Fruit fly (Drosophila melanogaster) whole organism, embryonic: ENCODE measurements around the gene Teh1.

Source experiments
- Atf-2 ChIP-seq: fragments of 200-800 bp; sonication (Bioruptor generic); optimal IDR thresholded peaks from 2 replicates; lab custom pipeline; 2016; ENCODE audit warnings: missing biosample characterization, missing genetic modification characterization
- Awh ChIP-seq: fragments of 200-800 bp; sonication (Bioruptor generic); IDR thresholded peaks from 2 replicates; pipeline ENCODE4, ENCODE4 v1.3.6; 2022; ENCODE audit warnings: missing biosample characterization, missing genetic modification characterization
- CG10543 ChIP-seq: fragments of 200-800 bp; sonication (Bioruptor generic); optimal IDR thresholded peaks from 3 replicates; lab custom pipeline; 2017; ENCODE audit warnings: missing biosample characterization, mild to moderate bottlenecking, missing genetic modification characterization, moderate library complexity
- CG12942 ChIP-seq: fragments of 200-800 bp; sonication (Bioruptor generic); optimal IDR thresholded peaks from 3 replicates; lab custom pipeline; 2016; ENCODE audit warnings: missing biosample characterization, missing genetic modification characterization
- CG14965 ChIP-seq: fragments of 200-800 bp; sonication (Bioruptor generic); optimal IDR thresholded peaks from 2 replicates; lab custom pipeline; 2016; ENCODE audit warnings: missing biosample characterization, missing genetic modification characterization, borderline replicate concordance
- CG15073 ChIP-seq: fragments of 200-800 bp; sonication (Bioruptor generic); optimal IDR thresholded peaks from 2 replicates; lab custom pipeline; 2016; ENCODE audit warnings: missing biosample characterization, missing genetic modification characterization
- CG15479 ChIP-seq: fragments of 200-800 bp; sonication (Bioruptor generic); optimal IDR thresholded peaks from 3 replicates; lab custom pipeline; 2019; ENCODE audit warnings: missing biosample characterization, mild to moderate bottlenecking, missing genetic modification characterization, moderate library complexity
- CG15601 ChIP-seq: fragments of 200-800 bp; sonication (Bioruptor generic); optimal IDR thresholded peaks from 3 replicates; lab custom pipeline; 2019; ENCODE audit warnings: missing biosample characterization, mild to moderate bottlenecking, missing genetic modification characterization, moderate library complexity
- CG1602 ChIP-seq: fragments of 200-800 bp; sonication (Bioruptor generic); optimal IDR thresholded peaks from 3 replicates; lab custom pipeline; 2016; ENCODE audit warnings: missing biosample characterization, missing genetic modification characterization
- CG17359 ChIP-seq: fragments of 200-800 bp; sonication (Bioruptor generic); optimal IDR thresholded peaks from 3 replicates; lab custom pipeline; 2018; ENCODE audit warnings: missing biosample characterization, mild to moderate bottlenecking, missing genetic modification characterization, moderate library complexity
- CG2712 ChIP-seq: fragments of 200-800 bp; optimal IDR thresholded peaks from 3 replicates; lab custom pipeline; 2019; ENCODE audit warnings: missing biosample characterization, mild to moderate bottlenecking, missing genetic modification characterization, moderate library complexity
- CG4328 ChIP-seq: fragments of 200-800 bp; sonication (Bioruptor generic); optimal IDR thresholded peaks from 3 replicates; lab custom pipeline; 2017; ENCODE audit warnings: missing biosample characterization, missing genetic modification reagents, missing genetic modification characterization
- CG4730 ChIP-seq: fragments of 200-800 bp; sonication (Bioruptor generic); IDR thresholded peaks from 2 replicates; pipeline ENCODE4 v1.3.6; 2022; ENCODE audit warnings: missing biosample characterization, missing genetic modification characterization
- CG4820 ChIP-seq: fragments of 200-800 bp; sonication (Bioruptor generic); optimal IDR thresholded peaks from 3 replicates; lab custom pipeline; 2016; ENCODE audit warnings: missing biosample characterization, missing genetic modification characterization
- CG5953 ChIP-seq: fragments of 200-800 bp; sonication (Bioruptor generic); IDR thresholded peaks from 2 replicates; pipeline ENCODE4 v1.3.6; 2022; ENCODE audit warnings: missing biosample characterization, missing genetic modification characterization
- CG6765 ChIP-seq: fragments of 200-800 bp; sonication (Bioruptor generic); optimal IDR thresholded peaks from 3 replicates; lab custom pipeline; 2017; ENCODE audit warnings: missing biosample characterization, mild to moderate bottlenecking, missing genetic modification characterization
- CG7745 ChIP-seq: fragments of 200-800 bp; sonication (Bioruptor generic); optimal IDR thresholded peaks from 2 replicates; lab custom pipeline; 2018; ENCODE audit warnings: missing biosample characterization, mild to moderate bottlenecking, missing genetic modification characterization, moderate library complexity
- CG9797 ChIP-seq: fragments of 200-800 bp; sonication (Bioruptor generic); optimal IDR thresholded peaks from 3 replicates; lab custom pipeline; 2018; ENCODE audit warnings: missing biosample characterization, mild to moderate bottlenecking, missing genetic modification characterization
- CG9876 ChIP-seq: fragments of 200-800 bp; sonication (Bioruptor generic); optimal IDR thresholded peaks from 2 replicates; lab custom pipeline; 2016; ENCODE audit warnings: missing biosample characterization, missing genetic modification characterization
- CkIIα-i1 ChIP-seq: fragments of 200-800 bp; sonication (Bioruptor generic); IDR thresholded peaks from 2 replicates; pipeline ENCODE4 v1.3.6; 2022; ENCODE audit warnings: missing biosample characterization, missing genetic modification characterization
- CrebB ChIP-seq: fragments of 200-800 bp; sonication (Bioruptor generic); optimal IDR thresholded peaks from 3 replicates; lab custom pipeline; 2018; ENCODE audit warnings: missing biosample characterization, mild to moderate bottlenecking, missing genetic modification characterization
- Dad ChIP-seq: fragments of 200-800 bp; sonication (Bioruptor generic); optimal IDR thresholded peaks from 3 replicates; lab custom pipeline; 2016; ENCODE audit warnings: missing biosample characterization, missing genetic modification characterization
- Dek ChIP-seq: fragments of 200-800 bp; sonication (Bioruptor generic); optimal IDR thresholded peaks from 3 replicates; lab custom pipeline; 2019; ENCODE audit warnings: missing biosample characterization, mild to moderate bottlenecking, missing genetic modification characterization, moderate library complexity
- Gsc ChIP-seq: fragments of 200-800 bp; sonication (Bioruptor generic); IDR thresholded peaks from 2 replicates; pipeline ENCODE4 v1.3.6; 2022; ENCODE audit warnings: missing biosample characterization, missing genetic modification characterization
- Hsf ChIP-seq: fragments of 200-800 bp; sonication (Bioruptor generic); optimal IDR thresholded peaks from 3 replicates; lab custom pipeline; 2016; ENCODE audit warnings: missing biosample characterization, missing genetic modification characterization
- Lim3 ChIP-seq: fragments of 200-800 bp; sonication (Bioruptor generic); IDR thresholded peaks from 2 replicates; pipeline ENCODE4 v1.3.6; 2022; ENCODE audit warnings: missing biosample characterization, missing genetic modification characterization
- NFAT ChIP-seq: fragments of 200-800 bp; sonication (Bioruptor generic); IDR thresholded peaks from 2 replicates; pipeline ENCODE4 v1.3.6; 2022; ENCODE audit warnings: missing biosample characterization, missing genetic modification characterization
- Poxn ChIP-seq: fragments of 200-800 bp; sonication (Bioruptor generic); IDR thresholded peaks from 2 replicates; pipeline ENCODE4 v1.3.6; 2022; ENCODE audit warnings: missing biosample characterization, missing genetic modification characterization
- Sox102F ChIP-seq: fragments of 200-800 bp; sonication (Bioruptor generic); optimal IDR thresholded peaks from 2 replicates; lab custom pipeline; 2018; ENCODE audit warnings: missing biosample characterization, mild to moderate bottlenecking, missing genetic modification characterization, moderate library complexity
- Sry-δ ChIP-seq: fragments of 200-800 bp; sonication (Bioruptor generic); optimal IDR thresholded peaks from 2 replicates; lab custom pipeline; 2016; ENCODE audit warnings: missing biosample characterization, missing genetic modification characterization
- ash1 ChIP-seq: fragments of 200-800 bp; sonication (Bioruptor generic); optimal IDR thresholded peaks from 2 replicates; lab custom pipeline; 2018; ENCODE audit warnings: missing biosample characterization, mild to moderate bottlenecking, missing genetic modification characterization
- bbx ChIP-seq: fragments of 200-800 bp; sonication (Bioruptor generic); IDR thresholded peaks from 2 replicates; pipeline ENCODE4 v1.3.6; 2022; ENCODE audit warnings: missing biosample characterization, missing genetic modification characterization; ENCODE audit not compliant: partially characterized antibody
- cad ChIP-seq: fragments of >200 bp; optimal IDR thresholded peaks from 2 replicates; lab custom pipeline; 2017; ENCODE audit warnings: missing biosample characterization, missing genetic modification characterization
- chinmo ChIP-seq: fragments of 200-800 bp; sonication (Bioruptor generic); IDR thresholded peaks from 4 replicates; pipeline ENCODE4 v1.3.6; 2022; ENCODE audit warnings: missing biosample characterization, missing genetic modification characterization; ENCODE audit not compliant: partially characterized antibody
- dmrt99B ChIP-seq: fragments of 200-800 bp; sonication (Bioruptor generic); optimal IDR thresholded peaks from 2 replicates; lab custom pipeline; 2018; ENCODE audit warnings: missing biosample characterization, mild to moderate bottlenecking, missing genetic modification characterization, moderate library complexity
- ems ChIP-seq: fragments of 200-800 bp; sonication (Bioruptor generic); optimal IDR thresholded peaks from 3 replicates; lab custom pipeline; 2016; ENCODE audit warnings: missing biosample characterization, missing genetic modification characterization
- ftz-f1 ChIP-seq: fragments of 200-800 bp; sonication (Bioruptor generic); optimal IDR thresholded peaks from 2 replicates; lab custom pipeline; 2016; ENCODE audit warnings: missing biosample characterization, missing genetic modification characterization
- gce ChIP-seq: fragments of 200-800 bp; sonication (Bioruptor generic); IDR thresholded peaks from 3 replicates; pipeline ENCODE4 v1.3.6; 2022; ENCODE audit warnings: missing biosample characterization, missing genetic modification characterization
- her ChIP-seq: fragments of 200-800 bp; sonication (Bioruptor generic); optimal IDR thresholded peaks from 2 replicates; lab custom pipeline; 2016; ENCODE audit warnings: missing biosample characterization, missing genetic modification characterization
- insv ChIP-seq, 2 experiments: fragments of 200-800 bp; sonication (Bioruptor generic); optimal IDR thresholded peaks; 3 replicates each; lab custom pipeline; 2016 to 2018; ENCODE audit warnings: missing biosample characterization in 2 of 2, missing genetic modification characterization in 2 of 2
- lbe ChIP-seq: fragments of 200-800 bp; sonication (Bioruptor generic); optimal IDR thresholded peaks from 2 replicates; lab custom pipeline; 2016; ENCODE audit warnings: missing biosample characterization, mild to moderate bottlenecking, missing genetic modification characterization
- maf-S ChIP-seq: fragments of 200-800 bp; sonication (Bioruptor generic); optimal IDR thresholded peaks from 2 replicates; lab custom pipeline; 2016; ENCODE audit warnings: missing biosample characterization, missing genetic modification characterization
- nmo ChIP-seq: fragments of 200-800 bp; sonication (Bioruptor generic); optimal IDR thresholded peaks from 2 replicates; lab custom pipeline; 2018; ENCODE audit warnings: missing biosample characterization, mild to moderate bottlenecking, missing genetic modification characterization, moderate library complexity
- prd ChIP-seq, 3 experiments: fragments of >200 bp in 2 of 3; fragments of 200-800 bp in 1 of 3; sonication (Bioruptor generic) in 1 of 3; optimal IDR thresholded peaks in 2 of 3; IDR thresholded peaks in 1 of 3; 2 replicates in 2 of 3; 3 replicates in 1 of 3; pipeline versions ENCODE4 v1.3.6 to Lab custom; 2017 to 2022; ENCODE audit warnings: missing biosample characterization in 1 of 3, missing genetic modification characterization in 1 of 3
- ro ChIP-seq: fragments of 200-800 bp; sonication (Bioruptor generic); IDR thresholded peaks from 2 replicates; pipeline ENCODE4 v1.3.6; 2022; ENCODE audit warnings: missing biosample characterization, missing genetic modification characterization
- run ChIP-seq: fragments of 200-800 bp; sonication (Bioruptor generic); optimal IDR thresholded peaks from 3 replicates; lab custom pipeline; 2018; ENCODE audit warnings: missing biosample characterization, mild to moderate bottlenecking, missing genetic modification characterization
- stc ChIP-seq: fragments of 200-800 bp; sonication (Bioruptor generic); IDR thresholded peaks from 2 replicates; pipeline ENCODE4 v1.3.6; 2022; ENCODE audit warnings: missing biosample characterization, missing genetic modification characterization
- tx ChIP-seq: fragments of 200-800 bp; sonication (Bioruptor generic); optimal IDR thresholded peaks from 2 replicates; lab custom pipeline; 2016; ENCODE audit warnings: missing biosample characterization, missing genetic modification characterization
- unc-4 ChIP-seq: fragments of 200-800 bp; sonication (Bioruptor generic); IDR thresholded peaks from 2 replicates; pipeline ENCODE4 v1.3.6; 2022; ENCODE audit warnings: missing biosample characterization, missing genetic modification characterization; ENCODE audit not compliant: partially characterized antibody
- usp ChIP-seq: fragments of >200 bp; optimal IDR thresholded peaks from 2 replicates; lab custom pipeline; 2017; ENCODE audit warnings: missing biosample characterization, missing genetic modification characterization
- yki ChIP-seq: fragments of >200 bp; optimal IDR thresholded peaks from 3 replicates; lab custom pipeline; 2018

Teh1 gene

DNA sequence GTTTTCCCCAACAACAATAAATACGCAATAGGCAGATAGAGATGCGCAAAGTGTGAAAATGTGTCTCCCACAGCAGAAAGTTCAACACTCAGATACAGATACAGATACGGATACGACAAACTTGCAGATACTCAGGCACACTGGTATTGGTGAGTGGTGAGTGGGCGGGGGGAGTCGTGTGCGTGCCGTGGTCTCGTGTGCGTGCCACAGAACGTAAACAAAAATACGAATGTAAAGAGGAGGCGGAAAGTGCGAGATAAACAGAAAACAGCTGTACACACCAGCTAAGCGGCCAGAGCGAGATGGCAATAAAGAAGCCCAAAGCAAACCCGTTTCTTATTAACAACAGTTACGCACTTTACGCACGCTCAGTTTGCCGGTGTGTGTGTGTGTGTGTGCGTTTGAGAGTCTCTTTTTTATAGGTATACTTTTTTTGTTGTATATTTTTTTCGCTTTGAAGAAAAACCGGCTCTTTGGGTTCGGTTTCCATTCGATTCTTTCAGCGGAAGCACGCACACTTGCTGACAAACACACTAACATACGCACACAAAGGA is 13.5 kb upstream of the Teh1 start (continued):
- TF ChIP-seq run (tag; lab: Kevin White, UChicago) (peak; percentile 17), CG9797 (GFP tag; lab: Kevin White, UChicago) (no peak), dmrt99B (tag; lab: Kevin White, UChicago) (peak; percentile 14), insv (GFP tag; optimal IDR thresholded peaks at IDR 0.05; lab: Kevin White, UChicago) (peak in 1 of 2 experiments; percentile 77), Sox102F (GFP tag; lab: Kevin White, UChicago) (peak; percentile 14), CG12942 (no peak), CG17359 (tag; lab: Kevin White, UChicago) (peak; percentile 49), Awh (GFP tag; lab: Robert Waterston, UW) (peak; percentile 77), usp (GFP tag; lab: Kevin White, UChicago) (no peak), ems (no peak), unc-4 (GFP tag; lab: Robert Waterston, UW) (no peak), Gsc (GFP tag; lab: Robert Waterston, UW) (no peak), maf-S (peak; percentile 5), lbe (GFP tag; lab: Kevin White, UChicago) (no peak), CG1602 (GFP tag; lab: Kevin White, UChicago) (no peak), Sry-δ (GFP tag; lab: Kevin White, UChicago) (peak; percentile 1), Dek (no peak), her (GFP tag; lab: Kevin White, UChicago) (peak; percentile 71), CG2712 (tag; lab: Kevin White, UChicago) (no peak), CrebB (tag; lab: Kevin White, UChicago) (peak; percentile 81), gce (peak; percentile 14; the same call in 1 of the 3 replicates), CG6765 (GFP tag; lab: Kevin White, UChicago) (peak; percentile 73), NFAT (peak; percentile 30; the same call in 1 of the 2 replicates), CG4820 (no peak), CkIIα-i1 (GFP tag; lab: Robert Waterston, UW) (no peak), prd (optimal IDR thresholded peaks at IDR 0.05; lab: Kevin White, UChicago) (no peak), prd (GFP tag; IDR thresholded peaks at IDR 0.05; lab: Robert Waterston, UW) (peak; percentile 24; the same call in 2 of the 3 replicates), CG4730 (no peak), CG7745 (tag; lab: Kevin White, UChicago) (no peak), CG15601 (peak; percentile 49), bbx (0 out of 2 replicates have a peak, but pooled peaks have one; percentile 33), ash1 (GFP tag; lab: Kevin White, UChicago) (no peak), chinmo (GFP tag; lab: Robert Waterston, UW) (peak; percentile 93), nmo (GFP tag; lab: Kevin White, UChicago) (peak; percentile 42), cad (GFP tag; lab: Kevin White, UChicago) (no peak), stc (GFP tag; lab: Robert Waterston, UW) (peak; percentile 65), tx (GFP tag; lab: Kevin White, UChicago) (no peak), CG14965 (GFP tag; lab: Kevin White, UChicago) (no peak), ftz-f1 (GFP tag; lab: Kevin White, UChicago) (peak; percentile 20), yki (lab: Kevin White, UChicago) (no peak), CG10543 (peak; percentile 85), CG15479 (GFP tag; lab: Kevin White, UChicago) (peak; percentile 81), CG15073 (GFP tag; lab: Kevin White, UChicago) (no peak), ro (GFP tag; lab: Robert Waterston, UW) (no peak), CG5953 (GFP tag; lab: Robert Waterston, UW) (0 out of 2 replicates have a peak, but pooled peaks have one; percentile 6), Lim3 (GFP tag; lab: Robert Waterston, UW) (no peak), Atf-2 (GFP tag; lab: Kevin White, UChicago) (no peak), Hsf (GFP tag; lab: Kevin White, UChicago) (no peak), Dad (GFP tag; lab: Kevin White, UChicago) (no peak), CG4328 (GFP tag; lab: Kevin White, UChicago) (peak; percentile 57), Poxn (no peak), CG9876 (GFP tag; lab: Kevin White, UChicago) (no peak)
